Worm (Caenorhabditis elegans): Measurements from ENCODE around the gene egas-3.

- TF ChIP-seq dpl-1 (GFP tag; optimal IDR thresholded peaks at IDR 0.05) (no peak), ceh-100 (GFP tag; IDR thresholded peaks at IDR 0.05) (no peak), unc-130 (GFP tag; optimal IDR thresholded peaks at IDR 0.05) (no peak), snpc-3.4 (tag; optimal IDR thresholded peaks at IDR 0.05) (no peak), lin-26 (GFP tag; IDR thresholded peaks at IDR 0.05) (no peak), nhr-80 (tag; optimal IDR thresholded peaks at IDR 0.05) (no peak), tbx-9 (tag; optimal IDR thresholded peaks at IDR 0.05; ENCODE audit: borderline replicate concordance) (no peak)
Observed at ce11 chrV:18656363-18656762, 20.2 kb upstream of the egas-3 start.
